Worm (Caenorhabditis elegans): ENCODE data around the gene ZK742.6.
A peak's percentile ranks its signal among the peaks of the same experiment; 100 is the strongest.

ZK742.6 gene

ce11 chrV:7839485-7839884 is 24.7 kb upstream of the ZK742.6 start, which contains the start of gene C37C3.12:
TSS of gene C37C3.12 (minus strand) at chrV:7839585.
- TF ChIP-seq ceh-83 (GFP tag; optimal IDR thresholded peaks at IDR 0.05) (no peak), hlh-1 (tag; optimal IDR thresholded peaks at IDR 0.05) (no peak), nhr-28 (tag; optimal IDR thresholded peaks at IDR 0.05) (no peak), ceh-39 (tag; optimal IDR thresholded peaks at IDR 0.05) (no peak), ztf-11 (tag; optimal IDR thresholded peaks at IDR 0.05) (no peak), M03D4.4 (tag; optimal IDR thresholded peaks at IDR 0.05) (no peak), nhr-2 (tag; optimal IDR thresholded peaks at IDR 0.05) (no peak), unc-39 (tag; optimal IDR thresholded peaks at IDR 0.05) (no peak), blmp-1 (tag; optimal IDR thresholded peaks at IDR 0.05) (no peak), bed-3 (GFP tag; optimal IDR thresholded peaks at IDR 0.05) (no peak)

ce11 chrV:7837809-7838208 is 23.1 kb upstream of the ZK742.6 start, which contains the start of gene ttr-33:
TSS of gene ttr-33 (minus strand) at chrV:7837909.
- TF ChIP-seq drap-1 (GFP tag; optimal IDR thresholded peaks at IDR 0.05), result no peak
- TF ChIP-seq unc-120 (tag; optimal IDR thresholded peaks at IDR 0.05; ENCODE audit: poor library complexity, severe bottlenecking), result no peak
- no peak for TF ChIP-seq lin-13 (tag; optimal IDR thresholded peaks at IDR 0.05)
- TF ChIP-seq ceh-43 (GFP tag; optimal IDR thresholded peaks at IDR 0.05), result no peak
- no peak for TF ChIP-seq cnd-1 (tag; optimal IDR thresholded peaks at IDR 0.05)
- TF ChIP-seq mep-1 (tag; optimal IDR thresholded peaks at IDR 0.05), result no peak
- TF ChIP-seq zip-8 (tag; optimal IDR thresholded peaks at IDR 0.05), result no peak
- no peak for TF ChIP-seq nhr-76 (tag; optimal IDR thresholded peaks at IDR 0.05)

- TF ChIP-seq zip-8 (tag; optimal IDR thresholded peaks at IDR 0.05) (peak; percentile 64), mep-1 (tag; optimal IDR thresholded peaks at IDR 0.05) (no peak)
Observed at ce11 chrV:7836911-7837310, 22.2 kb upstream of the ZK742.6 start, which contains the start of gene txt-5. TSS of gene txt-5 (minus strand) at chrV:7837134.

ce11 chrV:7830952-7831351 is 16.2 kb upstream of the ZK742.6 start:
- no peak for TF ChIP-seq cnd-1 (tag; optimal IDR thresholded peaks at IDR 0.05)
- no peak for TF ChIP-seq nhr-2 (tag; optimal IDR thresholded peaks at IDR 0.05)
- no peak for TF ChIP-seq nhr-237 (tag; optimal IDR thresholded peaks at IDR 0.05)
- TF ChIP-seq unc-62 (GFP tag; optimal IDR thresholded peaks at IDR 0.05), result no peak
- no peak for TF ChIP-seq blmp-1 (tag; optimal IDR thresholded peaks at IDR 0.05)
- TF ChIP-seq M03D4.4 (tag; optimal IDR thresholded peaks at IDR 0.05), result no peak
- no peak for TF ChIP-seq elt-1 (tag; optimal IDR thresholded peaks at IDR 0.05; ENCODE audit: borderline replicate concordance, insufficient read depth)
- no peak for TF ChIP-seq hlh-1 (tag; optimal IDR thresholded peaks at IDR 0.05)
- no peak for TF ChIP-seq nhr-76 (tag; optimal IDR thresholded peaks at IDR 0.05)
- no peak for TF ChIP-seq unc-39 (tag; optimal IDR thresholded peaks at IDR 0.05)
- no peak for TF ChIP-seq nhr-28 (tag; optimal IDR thresholded peaks at IDR 0.05)
- no peak for TF ChIP-seq snpc-4 (tag; optimal IDR thresholded peaks at IDR 0.05)
- TF ChIP-seq lsy-2 (tag; optimal IDR thresholded peaks at IDR 0.05), result no peak
- no peak for TF ChIP-seq nhr-12 (tag; optimal IDR thresholded peaks at IDR 0.05)
- TF ChIP-seq ceh-83 (GFP tag; optimal IDR thresholded peaks at IDR 0.05), result no peak
- no peak for TF ChIP-seq ces-1 (GFP tag; optimal IDR thresholded peaks at IDR 0.05)

- TF ChIP-seq ceh-43 (GFP tag; optimal IDR thresholded peaks at IDR 0.05) (no peak), elt-3 (tag; optimal IDR thresholded peaks at IDR 0.05) (no peak), ces-1 (GFP tag; optimal IDR thresholded peaks at IDR 0.05) (no peak), unc-120 (tag; optimal IDR thresholded peaks at IDR 0.05; ENCODE audit: poor library complexity, severe bottlenecking) (no peak), unc-39 (tag; optimal IDR thresholded peaks at IDR 0.05) (no peak)
Observed at ce11 chrV:7826917-7827316, 12.2 kb upstream of the ZK742.6 start, which contains the start of gene mig-6. TSS of gene mig-6 (plus strand) at chrV:7827217.

ce11 chrV:7826362-7826761 is 11.6 kb upstream of the ZK742.6 start:
- TF ChIP-seq cnd-1 (tag; optimal IDR thresholded peaks at IDR 0.05) (no peak), ceh-43 (GFP tag; optimal IDR thresholded peaks at IDR 0.05) (no peak), unc-62 (GFP tag; optimal IDR thresholded peaks at IDR 0.05) (peak; percentile 37), hlh-1 (tag; optimal IDR thresholded peaks at IDR 0.05) (peak; percentile 68), mls-2 (tag; optimal IDR thresholded peaks at IDR 0.05) (no peak), pha-4 (tag; optimal IDR thresholded peaks at IDR 0.05) (no peak), snpc-4 (tag; optimal IDR thresholded peaks at IDR 0.05) (no peak), mab-5 (tag; optimal IDR thresholded peaks at IDR 0.05) (no peak), elt-3 (tag; optimal IDR thresholded peaks at IDR 0.05) (no peak)
